Worm (Caenorhabditis elegans): ENCODE data around the gene srh-296.

DNA sequence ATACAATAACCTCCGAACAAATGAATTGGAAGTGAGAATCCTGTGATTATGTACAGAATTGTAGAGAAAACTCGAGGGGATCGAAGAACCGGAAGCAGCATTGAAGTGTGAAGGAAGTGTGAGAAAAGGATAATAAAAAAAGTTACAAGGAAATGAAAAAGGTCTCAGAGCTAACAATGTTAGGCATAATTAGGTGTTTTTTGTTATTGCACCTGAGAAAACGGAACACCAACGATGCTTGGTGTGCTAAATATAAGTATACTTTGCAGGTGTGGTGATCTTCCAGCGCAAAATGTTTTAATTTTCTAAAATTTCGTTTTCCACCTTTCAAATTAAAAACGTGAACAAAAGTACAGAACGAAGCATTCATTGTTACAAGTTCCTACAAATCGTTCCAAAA, 34.0 kb downstream of the srh-296 start, which contains the start of gene srh-286:
- TF ChIP-seq hlh-17 (GFP tag; optimal IDR thresholded peaks at IDR 0.05; ENCODE audit: borderline replicate concordance): no peak
- no peak for TF ChIP-seq aly-2 (tag; optimal IDR thresholded peaks at IDR 0.05)
- TF ChIP-seq tbx-2 (tag; optimal IDR thresholded peaks at IDR 0.05): no peak
- TF ChIP-seq pag-3 (tag; optimal IDR thresholded peaks at IDR 0.05; ENCODE audit: borderline replicate concordance, insufficient read depth): no peak
- no peak for TF ChIP-seq egl-27 (tag; optimal IDR thresholded peaks at IDR 0.05)
- no peak for TF ChIP-seq lin-13 (GFP tag; optimal IDR thresholded peaks at IDR 0.05)
- TF ChIP-seq unc-30 (tag; optimal IDR thresholded peaks at IDR 0.05): no peak
- no peak for TF ChIP-seq elt-2 (tag; optimal IDR thresholded peaks at IDR 0.05)
- TF ChIP-seq snpc-4 (tag; optimal IDR thresholded peaks at IDR 0.05): no peak
